Fruit fly (Drosophila melanogaster) whole organism, prepupa: Measurements from ENCODE around the gene CG42525.

ENCODE experiments used
- CG10631 ChIP-seq: fragments of 200-800 bp; sonication (Bioruptor generic); optimal IDR thresholded peaks from 2 replicates; lab custom pipeline; 2016; ENCODE audit warnings: missing biosample characterization, missing genetic modification characterization
- CG10669 ChIP-seq: fragments of 200-800 bp; sonication (Bioruptor generic); optimal IDR thresholded peaks from 3 replicates; lab custom pipeline; 2018; ENCODE audit warnings: missing biosample characterization, mild to moderate bottlenecking, missing genetic modification characterization, moderate library complexity
- CG11762 ChIP-seq: fragments of 200-800 bp; sonication (Bioruptor generic); optimal IDR thresholded peaks from 3 replicates; lab custom pipeline; 2016; ENCODE audit warnings: missing biosample characterization, missing genetic modification characterization; ENCODE audit not compliant: insufficient read depth
- CG15336 ChIP-seq: fragments of 200-800 bp; sonication (Bioruptor generic); IDR thresholded peaks from 2 replicates; pipeline ENCODE4 v1.3.6; 2022; ENCODE audit warnings: missing biosample characterization, missing genetic modification characterization
- CG1621 ChIP-seq: fragments of 200-800 bp; sonication (Bioruptor generic); optimal IDR thresholded peaks from 3 replicates; lab custom pipeline; 2018; ENCODE audit warnings: missing biosample characterization, mild to moderate bottlenecking, missing genetic modification characterization
- CG16779 ChIP-seq: fragments of 200-800 bp; sonication (Bioruptor generic); optimal IDR thresholded peaks from 3 replicates; lab custom pipeline; 2017; ENCODE audit warnings: missing biosample characterization, mild to moderate bottlenecking, missing genetic modification characterization
- CG3032 ChIP-seq: fragments of 200-800 bp; optimal IDR thresholded peaks from 2 replicates; lab custom pipeline; 2019; ENCODE audit warnings: missing biosample characterization, mild to moderate bottlenecking, missing genetic modification characterization, moderate library complexity
- CG31627 ChIP-seq: fragments of 200-800 bp; sonication (Bioruptor generic); optimal IDR thresholded peaks from 3 replicates; lab custom pipeline; 2016; ENCODE audit warnings: missing biosample characterization, missing genetic modification characterization
- CG32006 ChIP-seq: fragments of 200-800 bp; sonication (Bioruptor generic); optimal IDR thresholded peaks from 3 replicates; lab custom pipeline; 2017; ENCODE audit warnings: missing biosample characterization, mild to moderate bottlenecking, missing genetic modification characterization
- CG34406 ChIP-seq: fragments of 200-800 bp; sonication (Bioruptor generic); optimal IDR thresholded peaks from 3 replicates; lab custom pipeline; 2016; ENCODE audit warnings: missing biosample characterization, missing genetic modification characterization
- CG3919 ChIP-seq: fragments of 200-800 bp; sonication (Bioruptor generic); optimal IDR thresholded peaks from 3 replicates; lab custom pipeline; 2016; ENCODE audit warnings: missing biosample characterization, missing genetic modification characterization
- CG4318 ChIP-seq: fragments of 200-800 bp; sonication (Bioruptor generic); optimal IDR thresholded peaks from 3 replicates; lab custom pipeline; 2017; ENCODE audit warnings: missing biosample characterization, mild to moderate bottlenecking, missing genetic modification characterization
- CG6163 ChIP-seq: fragments of 200-800 bp; sonication (Bioruptor generic); IDR thresholded peaks from 3 replicates; pipeline ENCODE4 v1.3.6; 2022; ENCODE audit warnings: missing biosample characterization, missing genetic modification characterization
- CG6792 ChIP-seq: fragments of 200-800 bp; sonication (Bioruptor generic); optimal IDR thresholded peaks from 3 replicates; lab custom pipeline; 2016; ENCODE audit warnings: missing biosample characterization, missing genetic modification characterization
- CG6808 ChIP-seq: fragments of 200-800 bp; sonication (Bioruptor generic); optimal IDR thresholded peaks from 3 replicates; lab custom pipeline; 2017; ENCODE audit warnings: missing biosample characterization, missing genetic modification characterization, mild to moderate bottlenecking, moderate library complexity, missing genetic modification reagents
- CG6854 ChIP-seq: fragments of 200-800 bp; sonication (Bioruptor generic); optimal IDR thresholded peaks from 2 replicates; lab custom pipeline; 2017; ENCODE audit warnings: missing biosample characterization, mild to moderate bottlenecking, missing genetic modification characterization
- CG7368 ChIP-seq: fragments of 200-800 bp; sonication (Bioruptor generic); optimal IDR thresholded peaks from 3 replicates; lab custom pipeline; 2016; ENCODE audit warnings: missing biosample characterization, missing genetic modification characterization
- CG8319 ChIP-seq: fragments of 200-800 bp; sonication (Bioruptor generic); optimal IDR thresholded peaks from 3 replicates; lab custom pipeline; 2016; ENCODE audit warnings: missing biosample characterization, missing genetic modification characterization
- CG9139 ChIP-seq: fragments of 200-800 bp; sonication (Bioruptor generic); optimal IDR thresholded peaks from 3 replicates; lab custom pipeline; 2017; ENCODE audit warnings: missing biosample characterization, mild to moderate bottlenecking, missing genetic modification characterization
- Eip78C ChIP-seq: fragments of 200-800 bp; sonication (Bioruptor generic); peaks from one replicate; lab custom pipeline; 2016; ENCODE audit warnings: missing biosample characterization, missing genetic modification characterization
- Ets21C ChIP-seq: fragments of 200-800 bp; sonication (Bioruptor generic); optimal IDR thresholded peaks from 3 replicates; lab custom pipeline; 2016; ENCODE audit warnings: missing biosample characterization, missing genetic modification characterization
- Ets96B ChIP-seq: fragments of 200-800 bp; optimal IDR thresholded peaks from 2 replicates; lab custom pipeline; 2019; ENCODE audit warnings: missing biosample characterization, mild to moderate bottlenecking, missing genetic modification characterization, moderate library complexity
- Gug ChIP-seq: fragments of 200-800 bp; sonication (Bioruptor generic); IDR thresholded peaks from 2 replicates; pipeline ENCODE4 v1.3.6; 2022; ENCODE audit warnings: missing biosample characterization, missing genetic modification characterization
- Hr39 ChIP-seq: fragments of 200-800 bp; sonication (Bioruptor generic); optimal IDR thresholded peaks from 2 replicates; lab custom pipeline; 2016; ENCODE audit warnings: missing biosample characterization, missing genetic modification characterization
- Hr4 ChIP-seq: fragments of 200-800 bp; sonication (Bioruptor generic); optimal IDR thresholded peaks from 3 replicates; lab custom pipeline; 2016; ENCODE audit warnings: missing biosample characterization, missing genetic modification characterization
- Lpt ChIP-seq: fragments of 200-800 bp; sonication (Bioruptor generic); optimal IDR thresholded peaks from 3 replicates; lab custom pipeline; 2016; ENCODE audit warnings: missing biosample characterization, missing genetic modification characterization
- Met ChIP-seq: fragments of 200-800 bp; sonication (Bioruptor generic); optimal IDR thresholded peaks from 3 replicates; lab custom pipeline; 2016; ENCODE audit warnings: missing biosample characterization, missing genetic modification characterization
- OdsH ChIP-seq: fragments of 200-800 bp; sonication (Bioruptor generic); optimal IDR thresholded peaks from 3 replicates; lab custom pipeline; 2016; ENCODE audit warnings: missing biosample characterization, missing genetic modification characterization
- Smox ChIP-seq: fragments of 200-800 bp; sonication (Bioruptor generic); optimal IDR thresholded peaks from 3 replicates; lab custom pipeline; 2016; ENCODE audit warnings: missing biosample characterization, missing genetic modification characterization
- Sox14 ChIP-seq: fragments of 200-800 bp; sonication (Bioruptor generic); optimal IDR thresholded peaks from 3 replicates; lab custom pipeline; 2016; ENCODE audit warnings: missing biosample characterization, missing genetic modification characterization
- Sox15 ChIP-seq: fragments of 200-800 bp; sonication (Bioruptor generic); optimal IDR thresholded peaks from 3 replicates; lab custom pipeline; 2016; ENCODE audit warnings: missing biosample characterization, missing genetic modification characterization
- achi ChIP-seq: fragments of 200-800 bp; sonication (Bioruptor generic); optimal IDR thresholded peaks from 3 replicates; lab custom pipeline; 2016; ENCODE audit warnings: missing biosample characterization, missing genetic modification characterization
- cyc ChIP-seq: fragments of 200-800 bp; sonication (Bioruptor generic); optimal IDR thresholded peaks from 3 replicates; lab custom pipeline; 2016; ENCODE audit warnings: missing biosample characterization, missing genetic modification characterization
- dsx ChIP-seq: fragments of 200-800 bp; optimal IDR thresholded peaks from 3 replicates; lab custom pipeline; 2019; ENCODE audit warnings: missing biosample characterization, mild to moderate bottlenecking, missing genetic modification characterization, moderate library complexity; ENCODE audit not compliant: poor library complexity, severe bottlenecking
- eg ChIP-seq: fragments of 200-800 bp; sonication (Bioruptor generic); IDR thresholded peaks from 3 replicates; pipeline ENCODE4 v1.3.6; 2022; ENCODE audit warnings: missing biosample characterization, missing genetic modification characterization
- esn ChIP-seq: fragments of 200-800 bp; sonication (Bioruptor generic); optimal IDR thresholded peaks from 2 replicates; lab custom pipeline; 2016; ENCODE audit warnings: missing biosample characterization, mild to moderate bottlenecking, missing genetic modification characterization, moderate library complexity
- fd85E ChIP-seq: fragments of 200-800 bp; sonication (Bioruptor generic); optimal IDR thresholded peaks from 3 replicates; lab custom pipeline; 2016; ENCODE audit warnings: missing biosample characterization, missing genetic modification characterization
- lz ChIP-seq: fragments of 200-800 bp; sonication (Bioruptor generic); optimal IDR thresholded peaks from 3 replicates; lab custom pipeline; 2016; ENCODE audit warnings: missing biosample characterization, missing genetic modification characterization
- pdm3 ChIP-seq: fragments of 200-800 bp; sonication (Bioruptor generic); optimal IDR thresholded peaks from 3 replicates; lab custom pipeline; 2016; ENCODE audit warnings: missing biosample characterization, missing genetic modification characterization
- spab ChIP-seq: fragments of 200-800 bp; sonication (Bioruptor generic); optimal IDR thresholded peaks from 2 replicates; lab custom pipeline; 2017; ENCODE audit warnings: missing biosample characterization, mild to moderate bottlenecking, missing genetic modification characterization, missing genetic modification reagents
- ss ChIP-seq, 2 experiments: fragments of 200-800 bp; sonication (Bioruptor generic); optimal IDR thresholded peaks; 2 replicates in 1 of 2; 3 replicates in 1 of 2; lab custom pipeline; 2017 to 2018; ENCODE audit warnings: mild to moderate bottlenecking in 2 of 2, missing biosample characterization in 2 of 2, missing genetic modification characterization in 2 of 2, moderate library complexity in 1 of 2
- svp ChIP-seq: fragments of 200-800 bp; sonication (Bioruptor generic); peaks from one replicate; lab custom pipeline; 2016; ENCODE audit warnings: missing biosample characterization, missing genetic modification characterization
- topi ChIP-seq: fragments of 200-800 bp; sonication (Bioruptor generic); optimal IDR thresholded peaks from 3 replicates; lab custom pipeline; 2016; ENCODE audit warnings: missing biosample characterization, missing genetic modification characterization
- vri ChIP-seq: fragments of 200-800 bp; sonication (Bioruptor generic); optimal IDR thresholded peaks from 3 replicates; lab custom pipeline; 2016; ENCODE audit warnings: missing biosample characterization, mild to moderate bottlenecking, missing genetic modification characterization

CG42525 gene

dm6 chr3L:3198447-3199402 is 9.2 kb upstream of the CG42525 start, which contains the start of the genes CG32276 and gry (continued):
- TF ChIP-seq CG6808 (GFP tag; lab: Kevin White, UChicago) (no peak), OdsH (GFP tag; lab: Kevin White, UChicago) (no peak), vri (GFP tag; lab: Kevin White, UChicago) (no peak), CG16779 (tag; lab: Kevin White, UChicago) (peak; percentile 34), CG3919 (peak; percentile 84)
- TF ChIP-seq, all 60 proteins: peak for 34

- TF ChIP-seq CG9139 (GFP tag; lab: Kevin White, UChicago): no peak
- peak; percentile 17 for TF ChIP-seq cyc
- peak; percentile 20 for TF ChIP-seq Hr39 (GFP tag; lab: Kevin White, UChicago)
- peak; percentile 56 for TF ChIP-seq Eip78C (GFP tag; lab: Kevin White, UChicago)
- TF ChIP-seq Sox15: no peak
- TF ChIP-seq CG31627: peak; percentile 28
- TF ChIP-seq dsx (GFP tag; lab: Kevin White, UChicago): peak; percentile 9
- TF ChIP-seq svp (GFP tag; lab: Kevin White, UChicago): peak; percentile 65
- TF ChIP-seq spab (GFP tag; lab: Kevin White, UChicago): no peak
- TF ChIP-seq CG6808 (GFP tag; lab: Kevin White, UChicago): peak; percentile 3
- no peak for TF ChIP-seq CG34406 (GFP tag; lab: Kevin White, UChicago)
- peak; percentile 26 for TF ChIP-seq CG6854
- TF ChIP-seq pdm3 (GFP tag; lab: Kevin White, UChicago): peak; percentile 26
- TF ChIP-seq esn (GFP tag; lab: Kevin White, UChicago): peak; percentile 45
- no peak for TF ChIP-seq CG10669 (GFP tag; lab: Kevin White, UChicago)
- TF ChIP-seq Sox14 (GFP tag; lab: Kevin White, UChicago): peak; percentile 29
- peak; percentile 31 for TF ChIP-seq Smox (GFP tag; lab: Kevin White, UChicago)
- TF ChIP-seq CG32006 (GFP tag; lab: Kevin White, UChicago): no peak
- TF ChIP-seq ss (GFP tag; optimal IDR thresholded peaks at IDR 0.05; lab: Kevin White, UChicago): peak in 1 of 2 experiments; percentile 23
- TF ChIP-seq CG3919: no peak
- TF ChIP-seq Ets21C: peak; percentile 5
- TF ChIP-seq topi (GFP tag; lab: Kevin White, UChicago): peak; percentile 33
- peak; percentile 38 for TF ChIP-seq lz (GFP tag; lab: Kevin White, UChicago)
These were observed 7.9 kb upstream of the CG42525 start, which contains the start of gene CG14966 for dm6 chr3L:3197464-3197863. Gene CG14966, minus strand, starts transcription at chr3L:3197631.

dm6 chr3L:3194059-3194458 is 4.5 kb upstream of the CG42525 start:
- TF ChIP-seq Smox (GFP tag; lab: Kevin White, UChicago): peak; percentile 93
- peak; percentile 94 for TF ChIP-seq CG4318 (GFP tag; lab: Kevin White, UChicago)
- TF ChIP-seq svp (GFP tag; lab: Kevin White, UChicago): peak; percentile 97
- TF ChIP-seq fd85E (GFP tag; lab: Kevin White, UChicago): peak; percentile 93
- TF ChIP-seq CG3032 (tag; lab: Kevin White, UChicago): peak; percentile 91
- peak; percentile 99 for TF ChIP-seq CG6163 (GFP tag; lab: Robert Waterston, UW)
- TF ChIP-seq Lpt: peak; percentile 96
- peak; percentile 90 for TF ChIP-seq CG31627
- peak; percentile 98 for TF ChIP-seq CG10631 (GFP tag; lab: Kevin White, UChicago)
- TF ChIP-seq CG32006 (GFP tag; lab: Kevin White, UChicago): peak; percentile 99
- TF ChIP-seq Sox14 (GFP tag; lab: Kevin White, UChicago): peak; percentile 94
- TF ChIP-seq Met (GFP tag; lab: Kevin White, UChicago): peak; percentile 97
- TF ChIP-seq CG16779 (tag; lab: Kevin White, UChicago): peak; percentile 93
- TF ChIP-seq achi: peak; percentile 98
- peak; percentile 92 for TF ChIP-seq CG1621 (tag; lab: Kevin White, UChicago)
- TF ChIP-seq CG6808 (GFP tag; lab: Kevin White, UChicago): peak; percentile 73
- TF ChIP-seq CG15336 (GFP tag; lab: Robert Waterston, UW): peak; percentile 99
- TF ChIP-seq CG34406 (GFP tag; lab: Kevin White, UChicago): peak; percentile 98
- TF ChIP-seq CG8319 (GFP tag; lab: Kevin White, UChicago): peak; percentile 94
- TF ChIP-seq CG6792: peak; percentile 95
- peak; percentile 82 for TF ChIP-seq Ets21C
- TF ChIP-seq Eip78C (GFP tag; lab: Kevin White, UChicago): peak; percentile 98
- peak; percentile 97 for TF ChIP-seq CG7368 (GFP tag; lab: Kevin White, UChicago)
- TF ChIP-seq Ets96B (tag; lab: Kevin White, UChicago): peak; percentile 95
- peak; percentile 93 for TF ChIP-seq dsx (GFP tag; lab: Kevin White, UChicago)
- TF ChIP-seq eg (GFP tag; lab: Robert Waterston, UW): peak; percentile 99
- peak; percentile 96 for TF ChIP-seq Hr4 (GFP tag; lab: Kevin White, UChicago)
- TF ChIP-seq CG11762: peak; percentile 97
- TF ChIP-seq Gug (GFP tag; lab: Robert Waterston, UW): peak; percentile 98
